Worm (Caenorhabditis elegans) whole organism, mixed stage, embryonic: ENCODE measurements around the gene ins-11.

Source experiments
- lin-13 ChIP-seq: fragments of 150-350 bp; optimal IDR thresholded peaks from 2 replicates; lab custom pipeline; 2014; ENCODE audit warnings: missing biosample characterization, missing genetic modification characterization
- nhr-12 ChIP-seq: fragments of 150-350 bp; optimal IDR thresholded peaks from 2 replicates; lab custom pipeline; 2014; ENCODE audit warnings: missing biosample characterization, missing genetic modification characterization
- nhr-28 ChIP-seq: fragments of 150-350 bp; optimal IDR thresholded peaks from 2 replicates; lab custom pipeline; 2014; ENCODE audit warnings: missing biosample characterization, missing genetic modification characterization
- nhr-76 ChIP-seq: sonication (generic microtip); optimal IDR thresholded peaks from 2 replicates; lab custom pipeline; 2017; ENCODE audit warnings: missing biosample characterization, missing genetic modification characterization

ce11 chrII:5521411-5521810 lies 35.1 kb upstream of the ins-11 start, which contains the start of gene ZK177.12:
- TF ChIP-seq lin-13 (tag; lab: Kevin White, UChicago) (no peak), nhr-76 (tag; lab: Kevin White, UChicago) (no peak), nhr-12 (tag; lab: Kevin White, UChicago) (no peak), nhr-28 (tag; lab: Kevin White, UChicago) (no peak)
